Worm (Caenorhabditis elegans): ENCODE data around the gene cest-34.

DNA sequence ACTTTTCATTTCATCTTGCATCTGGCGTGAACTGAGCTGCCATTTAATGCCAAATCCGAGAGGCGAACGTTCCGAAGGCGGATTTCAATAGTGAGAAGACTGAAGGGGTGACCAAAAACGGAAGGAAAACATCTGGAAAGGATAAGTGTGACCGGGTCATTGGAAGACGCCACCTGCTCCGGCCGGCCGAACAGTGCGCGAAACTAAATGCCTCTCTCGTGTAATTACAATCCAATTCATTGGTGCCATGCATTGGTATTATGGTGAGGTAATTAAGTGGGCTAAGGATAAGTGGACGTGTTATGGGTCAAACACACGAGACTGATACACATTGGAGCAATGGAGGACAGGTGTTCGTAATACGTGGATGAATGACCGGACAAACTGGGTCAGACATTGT, 7.9 kb downstream of the cest-34 start:
- TF ChIP-seq nhr-76 (tag; optimal IDR thresholded peaks at IDR 0.05) (no peak), pha-4 (GFP tag; IDR thresholded peaks at IDR 0.05) (no peak), pha-4 (tag; optimal IDR thresholded peaks at IDR 0.05) (no peak)
